Fruit fly (Drosophila melanogaster) whole organism, embryonic: Measurements from ENCODE around the gene 14-3-3epsilon.

Experiments used
- CG11723 ChIP-seq: fragments of 200-800 bp; sonication (Bioruptor generic); optimal IDR thresholded peaks from 2 replicates; lab custom pipeline; 2017; ENCODE audit warnings: missing biosample characterization, mild to moderate bottlenecking, missing genetic modification characterization
- CG13123 ChIP-seq: fragments of 200-800 bp; sonication (Bioruptor generic); optimal IDR thresholded peaks from 2 replicates; lab custom pipeline; 2016; ENCODE audit warnings: missing biosample characterization, missing genetic modification characterization
- CG13624 ChIP-seq: fragments of 200-800 bp; sonication (Bioruptor generic); optimal IDR thresholded peaks from 2 replicates; lab custom pipeline; 2016; ENCODE audit warnings: missing biosample characterization, missing genetic modification characterization
- CG15514 ChIP-seq: fragments of 200-800 bp; sonication (Bioruptor generic); optimal IDR thresholded peaks from 3 replicates; lab custom pipeline; 2017; ENCODE audit warnings: missing biosample characterization, missing genetic modification characterization, mild to moderate bottlenecking, moderate library complexity, missing genetic modification reagents
- CG16813 ChIP-seq: fragments of 200-800 bp; sonication (Bioruptor generic); IDR thresholded peaks from 3 replicates; pipeline ENCODE4 v1.3.6; 2022; ENCODE audit warnings: missing biosample characterization, missing genetic modification characterization; ENCODE audit not compliant: partially characterized antibody
- CG17186 ChIP-seq: fragments of 200-800 bp; sonication (Bioruptor generic); optimal IDR thresholded peaks from 3 replicates; lab custom pipeline; 2017; ENCODE audit warnings: missing biosample characterization, missing genetic modification reagents, missing genetic modification characterization
- CG17328 ChIP-seq: fragments of 200-800 bp; sonication (Bioruptor generic); IDR thresholded peaks from 2 replicates; pipeline ENCODE4 v1.3.6; 2022; ENCODE audit warnings: missing biosample characterization, missing genetic modification characterization
- CG18476 ChIP-seq: fragments of 200-800 bp; sonication (Bioruptor generic); optimal IDR thresholded peaks from 2 replicates; lab custom pipeline; 2016; ENCODE audit warnings: missing biosample characterization, mild to moderate bottlenecking, missing genetic modification characterization
- CG2875 ChIP-seq: fragments of 200-800 bp; sonication (Bioruptor generic); optimal IDR thresholded peaks from 2 replicates; lab custom pipeline; 2017; ENCODE audit warnings: missing biosample characterization, mild to moderate bottlenecking, missing genetic modification characterization, missing genetic modification reagents
- CG3065 ChIP-seq: fragments of 200-800 bp; sonication (Bioruptor generic); optimal IDR thresholded peaks from 2 replicates; lab custom pipeline; 2016; ENCODE audit warnings: missing biosample characterization, missing genetic modification characterization
- CG34422 ChIP-seq: fragments of 200-800 bp; sonication (Bioruptor generic); IDR thresholded peaks from 3 replicates; pipeline ENCODE4 v1.3.6; 2022; ENCODE audit warnings: missing biosample characterization, missing genetic modification characterization
- CG42726 ChIP-seq: fragments of 200-800 bp; sonication (Bioruptor generic); IDR thresholded peaks from 2 replicates; pipeline ENCODE4 v1.3.6; 2022; ENCODE audit warnings: missing biosample characterization, missing genetic modification characterization; ENCODE audit not compliant: partially characterized antibody
- CG4360 ChIP-seq: fragments of 200-800 bp; sonication (Bioruptor generic); IDR thresholded peaks from 2 replicates; pipeline ENCODE4 v1.3.6; 2022; ENCODE audit warnings: missing biosample characterization, missing genetic modification characterization
- CG7271 ChIP-seq: fragments of 200-800 bp; sonication (Bioruptor generic); optimal IDR thresholded peaks from 2 replicates; lab custom pipeline; 2018; ENCODE audit warnings: missing biosample characterization, mild to moderate bottlenecking, missing genetic modification characterization, moderate library complexity
- CG8359 ChIP-seq: fragments of 200-800 bp; sonication (Bioruptor generic); optimal IDR thresholded peaks from 2 replicates; lab custom pipeline; 2017; ENCODE audit warnings: missing biosample characterization, mild to moderate bottlenecking, missing genetic modification characterization, borderline replicate concordance
- CG9817 ChIP-seq: fragments of 200-800 bp; sonication (Bioruptor generic); optimal IDR thresholded peaks from 2 replicates; lab custom pipeline; 2018; ENCODE audit warnings: missing biosample characterization, mild to moderate bottlenecking, missing genetic modification characterization, moderate library complexity
- Dip2 ChIP-seq: fragments of 200-800 bp; sonication (Bioruptor generic); IDR thresholded peaks from 2 replicates; pipeline ENCODE4 v1.3.6; 2022; ENCODE audit warnings: missing biosample characterization, missing genetic modification characterization
- Doc2 ChIP-seq: fragments of 200-800 bp; sonication (Bioruptor generic); IDR thresholded peaks from 2 replicates; pipeline ENCODE4 v1.3.6; 2022; ENCODE audit warnings: missing biosample characterization, missing genetic modification characterization
- Doc3 ChIP-seq: fragments of 200-800 bp; sonication (Bioruptor generic); IDR thresholded peaks from 3 replicates; pipeline ENCODE4 v1.3.6; 2022; ENCODE audit warnings: missing biosample characterization, missing genetic modification characterization; ENCODE audit not compliant: partially characterized antibody
- Elba2 ChIP-seq: fragments of 200-800 bp; sonication (Bioruptor generic); optimal IDR thresholded peaks from 3 replicates; lab custom pipeline; 2016; ENCODE audit warnings: missing biosample characterization, missing genetic modification characterization
- Jarid2 ChIP-seq: fragments of 200-800 bp; sonication (Bioruptor generic); optimal IDR thresholded peaks from 3 replicates; lab custom pipeline; 2017; ENCODE audit warnings: mild to moderate bottlenecking, missing biosample characterization, missing genetic modification reagents, missing genetic modification characterization
- MBD-R2 ChIP-seq: fragments of 200-800 bp; sonication (Bioruptor generic); IDR thresholded peaks from 2 replicates; pipeline ENCODE4 v1.3.6; 2022; ENCODE audit warnings: missing biosample characterization, missing genetic modification characterization
- Mrtf ChIP-seq: fragments of 200-800 bp; sonication (Bioruptor generic); IDR thresholded peaks from 3 replicates; pipeline ENCODE4 v1.3.6; 2022; ENCODE audit warnings: missing biosample characterization, missing genetic modification characterization
- Nf-YB ChIP-seq: fragments of 200-800 bp; sonication (Bioruptor generic); optimal IDR thresholded peaks from 3 replicates; lab custom pipeline; 2019; ENCODE audit warnings: missing biosample characterization, mild to moderate bottlenecking, missing genetic modification characterization, moderate library complexity
- Ptx1 ChIP-seq: fragments of 200-800 bp; sonication (Bioruptor generic); IDR thresholded peaks from 2 replicates; pipeline ENCODE4 v1.3.6; 2022; ENCODE audit warnings: missing biosample characterization, missing genetic modification characterization
- Rfx ChIP-seq: fragments of 200-800 bp; sonication (Bioruptor generic); IDR thresholded peaks from 2 replicates; pipeline ENCODE4 v1.3.6; 2022; ENCODE audit warnings: missing biosample characterization, missing genetic modification characterization
- Sin3A ChIP-seq: fragments of >200 bp; optimal IDR thresholded peaks from 2 replicates; lab custom pipeline; 2018
- Trl ChIP-seq, 3 experiments: fragments of >200 bp in 2 of 3; fragments of 200-800 bp in 1 of 3; sonication (Bioruptor generic) in 1 of 3; optimal IDR thresholded peaks; 2 replicates in 1 of 3; 3 replicates in 2 of 3; lab custom pipeline; 2016 to 2017; ENCODE audit warnings: missing biosample characterization in 1 of 3, missing genetic modification characterization in 1 of 3
- Xrp1 ChIP-seq: fragments of 200-800 bp; sonication (Bioruptor generic); IDR thresholded peaks from 2 replicates; pipeline ENCODE4 v1.3.6; 2022; ENCODE audit warnings: missing biosample characterization, missing genetic modification characterization
- ab ChIP-seq: fragments of 200-800 bp; sonication (Bioruptor generic); optimal IDR thresholded peaks from 2 replicates; lab custom pipeline; 2016; ENCODE audit warnings: missing biosample characterization, missing genetic modification characterization
- cas ChIP-seq: fragments of 200-800 bp; sonication (Bioruptor generic); IDR thresholded peaks from 2 replicates; pipeline ENCODE4 v1.3.6; 2022; ENCODE audit warnings: missing biosample characterization, missing genetic modification characterization
- chm ChIP-seq: fragments of 200-800 bp; sonication (Bioruptor generic); IDR thresholded peaks from 2 replicates; pipeline ENCODE4 v1.3.6; 2022; ENCODE audit warnings: missing biosample characterization, missing genetic modification characterization
- crc ChIP-seq: fragments of 200-800 bp; sonication (Bioruptor generic); optimal IDR thresholded peaks from 2 replicates; lab custom pipeline; 2016; ENCODE audit warnings: missing biosample characterization, missing genetic modification characterization
- croc ChIP-seq: fragments of 200-800 bp; sonication (Bioruptor generic); conservative IDR thresholded peaks from 3 replicates; pipeline ENCODE4 v1.3.6; 2022; ENCODE audit warnings: missing biosample characterization, missing genetic modification characterization
- crol ChIP-seq: fragments of 200-800 bp; sonication (Bioruptor generic); IDR thresholded peaks from 2 replicates; pipeline ENCODE4 v1.3.6; 2022; ENCODE audit warnings: missing biosample characterization, missing genetic modification characterization
- dimm ChIP-seq: fragments of 200-800 bp; sonication (Bioruptor generic); IDR thresholded peaks from 2 replicates; pipeline ENCODE4 v1.3.6; 2022; ENCODE audit warnings: missing biosample characterization, missing genetic modification characterization
- fd102C ChIP-seq: fragments of 200-800 bp; sonication (Bioruptor generic); optimal IDR thresholded peaks from 2 replicates; lab custom pipeline; 2018; ENCODE audit warnings: missing biosample characterization, mild to moderate bottlenecking, missing genetic modification characterization, moderate library complexity
- gfzf ChIP-seq: fragments of 200-800 bp; sonication (Bioruptor generic); optimal IDR thresholded peaks from 2 replicates; lab custom pipeline; 2016; ENCODE audit warnings: missing biosample characterization, mild to moderate bottlenecking, missing genetic modification characterization, moderate library complexity
- gsb-n ChIP-seq: fragments of 200-800 bp; sonication (Bioruptor generic); optimal IDR thresholded peaks from 3 replicates; lab custom pipeline; 2018; ENCODE audit warnings: missing biosample characterization, mild to moderate bottlenecking, missing genetic modification characterization
- knrl ChIP-seq: fragments of 200-800 bp; sonication (Bioruptor generic); IDR thresholded peaks from 3 replicates; pipeline ENCODE4 v1.3.6; 2022; ENCODE audit warnings: missing biosample characterization, missing genetic modification characterization; ENCODE audit not compliant: partially characterized antibody
- nerfin-1 ChIP-seq: fragments of 200-800 bp; sonication (Bioruptor generic); optimal IDR thresholded peaks from 3 replicates; lab custom pipeline; 2019; ENCODE audit warnings: missing biosample characterization, mild to moderate bottlenecking, missing genetic modification characterization, moderate library complexity
- pros ChIP-seq: fragments of 200-800 bp; sonication (Bioruptor generic); optimal IDR thresholded peaks from 3 replicates; lab custom pipeline; 2019; ENCODE audit warnings: missing biosample characterization, mild to moderate bottlenecking, missing genetic modification characterization, moderate library complexity
- rib ChIP-seq: fragments of 200-800 bp; sonication (Bioruptor generic); IDR thresholded peaks from 2 replicates; pipeline ENCODE4 v1.3.6; 2022; ENCODE audit warnings: missing biosample characterization, missing genetic modification characterization
- row ChIP-seq: fragments of 200-800 bp; sonication (Bioruptor generic); IDR thresholded peaks from 3 replicates; pipeline ENCODE4 v1.3.6; 2022; ENCODE audit warnings: missing biosample characterization, missing genetic modification characterization
- salm ChIP-seq: fragments of 200-800 bp; sonication (Bioruptor generic); optimal IDR thresholded peaks from 2 replicates; lab custom pipeline; 2018; ENCODE audit warnings: missing biosample characterization, mild to moderate bottlenecking, missing genetic modification characterization
- stc ChIP-seq: fragments of 200-800 bp; sonication (Bioruptor generic); IDR thresholded peaks from 2 replicates; pipeline ENCODE4 v1.3.6; 2022; ENCODE audit warnings: missing biosample characterization, missing genetic modification characterization
- tin ChIP-seq: fragments of 200-800 bp; sonication (Bioruptor generic); optimal IDR thresholded peaks from 3 replicates; lab custom pipeline; 2016; ENCODE audit warnings: missing biosample characterization, missing genetic modification characterization
- vnd ChIP-seq: fragments of 200-800 bp; sonication (Bioruptor generic); IDR thresholded peaks from 3 replicates; pipeline ENCODE4 v1.3.6; 2022; ENCODE audit warnings: missing biosample characterization, missing genetic modification characterization; ENCODE audit not compliant: partially characterized antibody
- z ChIP-seq: fragments of 200-800 bp; sonication (Bioruptor generic); IDR thresholded peaks from 3 replicates; pipeline ENCODE4 v1.3.6; 2022; ENCODE audit warnings: missing biosample characterization, missing genetic modification characterization

Gene 14-3-3epsilon

dm6 chr3R:18255281-18255680 is 12.9 kb downstream of the 14-3-3epsilon start, which contains the start of the genes Ada2a, Polr2D, Tgs1 and moi (continued):
- TF ChIP-seq knrl (GFP tag; lab: Robert Waterston, UW), result peak; percentile 73
- peak; percentile 73 for TF ChIP-seq CG42726 (GFP tag; lab: Robert Waterston, UW)
- TF ChIP-seq CG13624 (GFP tag; lab: Kevin White, UChicago), result peak; percentile 33
- peak; percentile 96 for TF ChIP-seq MBD-R2 (GFP tag; lab: Robert Waterston, UW)
- peak; percentile 76 for TF ChIP-seq Doc3 (GFP tag; lab: Robert Waterston, UW)
- no peak for TF ChIP-seq row (GFP tag; lab: Robert Waterston, UW)
- TF ChIP-seq chm (GFP tag; lab: Robert Waterston, UW), result no peak
- no peak for TF ChIP-seq crc
- peak; percentile 61 for TF ChIP-seq vnd
- TF ChIP-seq CG15514 (GFP tag; lab: Kevin White, UChicago), result peak; percentile 48
- TF ChIP-seq Nf-YB (GFP tag; lab: Kevin White, UChicago), result no peak
- peak; percentile 56 for TF ChIP-seq Sin3A (lab: Kevin White, UChicago)
- TF ChIP-seq CG13123 (GFP tag; lab: Kevin White, UChicago), result no peak
- TF ChIP-seq Doc2, result no peak
- no peak for TF ChIP-seq rib (GFP tag; lab: Robert Waterston, UW)
- TF ChIP-seq CG17186 (GFP tag; lab: Kevin White, UChicago), result peak; percentile 9
- TF ChIP-seq Ptx1 (GFP tag; lab: Robert Waterston, UW), result no peak
- no peak for TF ChIP-seq CG18476 (GFP tag; lab: Kevin White, UChicago)
- peak; percentile 55 for TF ChIP-seq Elba2 (GFP tag; lab: Kevin White, UChicago)
- peak; percentile 73; the same call in 1 of the 3 replicates for TF ChIP-seq CG34422 (GFP tag; lab: Robert Waterston, UW)
- TF ChIP-seq CG7271 (tag; lab: Kevin White, UChicago), result no peak
- no peak for TF ChIP-seq salm (tag; lab: Kevin White, UChicago)

DNA sequence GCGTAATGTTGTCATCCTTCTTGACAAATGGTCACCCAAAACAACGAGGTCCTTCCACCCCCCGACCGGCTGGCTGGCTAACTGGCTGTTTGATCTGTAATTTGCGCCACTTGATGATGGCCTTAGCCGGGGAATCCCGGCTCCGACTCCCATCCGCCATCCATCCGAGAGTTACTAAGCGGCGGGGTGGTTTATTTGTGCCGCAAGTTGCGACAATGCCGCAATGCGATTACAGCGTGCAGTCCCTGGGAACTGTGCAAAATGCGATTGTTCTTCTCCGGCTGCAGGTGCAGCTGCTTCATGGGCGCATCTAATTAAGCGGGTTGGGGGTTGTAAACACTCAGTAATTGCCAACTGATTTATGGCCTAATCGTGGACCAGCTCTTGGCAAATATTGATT is 17.7 kb downstream of the 14-3-3epsilon start:
- no peak for TF ChIP-seq fd102C (GFP tag; lab: Kevin White, UChicago)
- no peak for TF ChIP-seq croc (GFP tag; lab: Robert Waterston, UW)
- TF ChIP-seq tin (GFP tag; lab: Kevin White, UChicago), result no peak
- peak; percentile 53 for TF ChIP-seq nerfin-1 (tag; lab: Kevin White, UChicago)
- no peak for TF ChIP-seq CG9817 (tag; lab: Kevin White, UChicago)
- TF ChIP-seq pros (GFP tag; lab: Kevin White, UChicago), result peak; percentile 40
- no peak for TF ChIP-seq Jarid2 (GFP tag; lab: Kevin White, UChicago)
- no peak for TF ChIP-seq cas (GFP tag; lab: Robert Waterston, UW)
- TF ChIP-seq gsb-n (tag; lab: Kevin White, UChicago), result peak; percentile 71
- no peak for TF ChIP-seq CG3065 (GFP tag; lab: Kevin White, UChicago)

- TF ChIP-seq crol (GFP tag; lab: Robert Waterston, UW) (peak; percentile 54), Xrp1 (0 out of 2 replicates have a peak, but pooled peaks have one; percentile 3), CG2875 (GFP tag; lab: Kevin White, UChicago) (no peak), ab (GFP tag; lab: Kevin White, UChicago) (no peak), Dip2 (no peak), CG8359 (GFP tag; lab: Kevin White, UChicago) (no peak), CG16813 (GFP tag; lab: Robert Waterston, UW) (0 out of 3 replicates have a peak, but pooled peaks have one; percentile 35), stc (GFP tag; lab: Robert Waterston, UW) (no peak), CG17328 (GFP tag; lab: Robert Waterston, UW) (no peak), z (GFP tag; lab: Robert Waterston, UW) (no peak), CG4360 (GFP tag; lab: Robert Waterston, UW) (peak; percentile 51; the same call in 1 of the 2 replicates), nerfin-1 (tag; lab: Kevin White, UChicago) (peak; percentile 18), dimm (GFP tag; lab: Robert Waterston, UW) (peak; percentile 21; the same call in 1 of the 2 replicates), CG11723 (no peak), Trl (optimal IDR thresholded peaks at IDR 0.05; lab: Kevin White, UChicago) (peak in 1 of 2 experiments; percentile 3), Trl (GFP tag; optimal IDR thresholded peaks at IDR 0.05; lab: Kevin White, UChicago) (no peak), Mrtf (GFP tag; lab: Robert Waterston, UW) (no peak), gfzf (no peak), Rfx (GFP tag; lab: Robert Waterston, UW) (no peak)
These were observed 19.3 kb downstream of the 14-3-3epsilon start for dm6 chr3R:18261602-18262001.
